Worm (Caenorhabditis elegans) whole organism, midembryonic: ENCODE data around the gene pqn-76.

ENCODE experiments used
- T22C8.4 ChIP-seq: fragments of 200-800 bp; sonication (Bioruptor generic); IDR thresholded peaks from 2 replicates; pipeline ENCODE4 v1.3.6; 2022; ENCODE audit warnings: missing genetic modification characterization, missing compliant biosample characterization
- cog-1 ChIP-seq: sonication (generic microtip); optimal IDR thresholded peaks from 2 replicates; lab custom pipeline; 2016; ENCODE audit warnings: missing genetic modification characterization, missing compliant biosample characterization
- flt-1 ChIP-seq: fragments of 200-800 bp; sonication (Bioruptor generic); IDR thresholded peaks from 2 replicates; pipeline ENCODE4 v1.3.6; 2022; ENCODE audit warnings: missing genetic modification characterization, missing compliant biosample characterization
- med-1 ChIP-seq: sonication (generic microtip); optimal IDR thresholded peaks from 2 replicates; lab custom pipeline; 2017; ENCODE audit warnings: missing genetic modification characterization, mild to moderate bottlenecking, missing compliant biosample characterization, antibody characterized with exemption, missing genetic modification reagents; ENCODE audit not compliant: insufficient read depth
- ref-1 ChIP-seq: fragments of 200-800 bp; sonication (Bioruptor generic); conservative IDR thresholded peaks from 2 replicates; pipeline ENCODE4 v1.3.6; 2022; ENCODE audit warnings: missing genetic modification reagents, missing genetic modification characterization, missing compliant biosample characterization
- tab-1 ChIP-seq: fragments of 200-800 bp; sonication (Bioruptor generic); IDR thresholded peaks from 2 replicates; pipeline ENCODE4 v1.3.6; 2022; ENCODE audit warnings: missing genetic modification characterization, missing compliant biosample characterization
- ztf-23 ChIP-seq: fragments of 200-800 bp; sonication (Bioruptor generic); IDR thresholded peaks from 2 replicates; pipeline ENCODE4 v1.3.6; 2022; ENCODE audit warnings: missing genetic modification reagents, missing genetic modification characterization, missing compliant biosample characterization
- ztf-29 ChIP-seq: fragments of 200-800 bp; sonication (Bioruptor generic); IDR thresholded peaks from 2 replicates; pipeline ENCODE4 v1.3.6; 2022; ENCODE audit warnings: missing genetic modification reagents, missing genetic modification characterization, missing compliant biosample characterization

ce11 chrIV:15593078-15593477 lies 14.2 kb downstream of the pqn-76 start:
- no peak for TF ChIP-seq flt-1 (GFP tag; lab: Robert Waterston, UW)
- TF ChIP-seq med-1 (GFP tag; lab: Kevin White, UChicago) = no peak
- no peak for TF ChIP-seq T22C8.4 (GFP tag; lab: Robert Waterston, UW)
- no peak for TF ChIP-seq tab-1 (GFP tag; lab: Robert Waterston, UW)
- TF ChIP-seq ztf-29 (GFP tag; lab: Robert Waterston, UW) = no peak
- no peak for TF ChIP-seq ref-1 (GFP tag; lab: Robert Waterston, UW)
- TF ChIP-seq cog-1 (tag; lab: Kevin White, UChicago) = no peak
- no peak for TF ChIP-seq ztf-23 (GFP tag; lab: Robert Waterston, UW)
